Worm (Caenorhabditis elegans): ENCODE measurements around the gene Y49F6B.12.
A peak's percentile ranks its signal among the peaks of the same experiment; 100 is the strongest.

The Y49F6B.12 gene

DNA sequence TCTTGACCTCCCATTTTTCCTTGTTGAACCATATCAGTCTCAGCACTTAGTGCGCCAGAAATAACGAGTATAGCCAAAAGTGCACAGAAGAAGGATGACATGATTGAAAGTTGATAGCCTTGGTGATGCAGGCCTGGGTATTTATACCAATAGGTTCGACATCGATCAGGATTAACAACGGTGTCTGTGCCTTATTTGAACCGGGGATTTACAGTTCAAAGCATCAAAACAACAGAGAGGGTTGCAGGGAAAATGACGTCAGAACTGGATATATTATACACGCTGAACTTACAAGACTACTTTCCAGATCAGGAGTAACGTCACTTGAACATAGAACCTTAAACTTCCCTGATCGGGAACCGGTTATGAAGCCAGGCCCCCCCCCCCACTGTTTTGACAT lies at the start of gene Y49F6B.12:
Gene Y49F6B.12, minus strand, starts transcription at position 101 of the 400 bp plus-strand sequence.
- TF ChIP-seq ztf-4 (tag; optimal IDR thresholded peaks at IDR 0.05) (no peak), fkh-4 (tag; optimal IDR thresholded peaks at IDR 0.05; ENCODE audit: borderline replicate concordance) (no peak), swsn-7 (tag; optimal IDR thresholded peaks at IDR 0.05) (no peak), ceh-63 (GFP tag; optimal IDR thresholded peaks at IDR 0.05) (no peak)

DNA sequence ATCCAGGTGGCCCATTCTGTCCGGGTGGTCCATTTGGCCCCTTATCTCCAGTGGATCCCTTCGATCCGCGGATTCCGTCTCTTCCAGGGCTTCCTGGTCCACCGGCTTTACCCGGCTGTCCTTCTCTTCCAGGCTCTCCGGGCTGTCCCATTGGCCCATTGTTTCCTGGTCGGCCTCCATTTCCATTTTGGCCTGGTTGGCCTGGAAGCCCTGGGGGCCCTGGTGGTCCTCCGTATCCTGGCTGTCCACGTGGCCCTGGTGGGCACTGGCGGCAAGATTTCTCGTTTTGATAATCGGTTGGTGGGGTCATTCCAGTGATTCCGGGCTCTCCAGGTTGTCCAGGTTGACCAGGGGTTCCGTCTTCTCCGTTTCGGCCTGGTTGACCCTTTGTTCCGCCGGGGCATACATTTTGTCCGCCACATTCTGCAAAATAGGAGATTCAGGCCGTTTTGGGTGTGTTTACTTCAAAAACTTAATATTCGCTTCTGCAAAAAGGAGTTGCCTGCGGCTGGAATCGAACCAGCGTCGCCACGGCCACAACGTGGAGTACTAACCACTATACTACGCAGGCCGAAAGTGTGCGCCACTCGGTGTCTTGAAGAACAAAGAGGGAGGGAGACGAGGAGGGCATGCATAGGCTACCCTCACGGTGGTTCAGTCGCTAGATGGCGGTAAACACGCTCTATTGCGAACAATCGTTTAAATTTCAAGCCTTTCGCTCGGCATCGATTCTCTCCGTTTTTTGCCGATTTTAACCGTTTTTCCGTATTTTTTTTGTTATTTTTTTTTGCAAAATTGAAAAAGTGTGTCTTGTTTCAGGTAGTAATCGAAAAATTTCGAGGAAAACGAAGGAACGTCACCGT lies 49.0 kb upstream of the Y49F6B.12 start, which contains the start of gene W09G10.9:
Gene W09G10.9, plus strand, starts transcription at position 813 of the 863 bp plus-strand sequence.
- peak; percentile 52 for TF ChIP-seq nhr-77 (tag; optimal IDR thresholded peaks at IDR 0.05)
- peak; percentile 88 for TF ChIP-seq nhr-19 (GFP tag; conservative IDR thresholded peaks at IDR 0.05)
- TF ChIP-seq unc-130 (tag; optimal IDR thresholded peaks at IDR 0.05): peak; percentile 10
- TF ChIP-seq rnt-1 (tag; optimal IDR thresholded peaks at IDR 0.05): peak; percentile 79
- peak; percentile 38 to 53 for TF ChIP-seq efl-1 (optimal IDR thresholded peaks at IDR 0.05)
- peak; percentile 29 to 93 for TF ChIP-seq efl-1 (GFP tag; optimal IDR thresholded peaks at IDR 0.05 in 1 of 2)
- peak; percentile 41 for TF ChIP-seq C16A3.4 (tag; optimal IDR thresholded peaks at IDR 0.05)
- TF ChIP-seq ets-5 (GFP tag; IDR thresholded peaks at IDR 0.05): no peak
- TF ChIP-seq isw-1 (GFP tag; IDR thresholded peaks at IDR 0.05): peak; percentile 76
- peak; percentile 80 for TF ChIP-seq nhr-71 (tag; optimal IDR thresholded peaks at IDR 0.05)
- TF ChIP-seq fos-1 (tag; optimal IDR thresholded peaks at IDR 0.05): no peak
- no peak for TF ChIP-seq Y116A8C.19 (tag; optimal IDR thresholded peaks at IDR 0.05; ENCODE audit: borderline replicate concordance)
- no peak for TF ChIP-seq sup-37 (GFP tag; optimal IDR thresholded peaks at IDR 0.05)
- TF ChIP-seq dpl-1 (GFP tag; optimal IDR thresholded peaks at IDR 0.05): peak; percentile 8 to 47 (median 43)
- TF ChIP-seq tlp-1 (tag; optimal IDR thresholded peaks at IDR 0.05): no peak
- TF ChIP-seq C34B4.2 (tag; optimal IDR thresholded peaks at IDR 0.05): no peak
- TF ChIP-seq ztf-4 (tag; optimal IDR thresholded peaks at IDR 0.05): no peak
- peak; percentile 40 for TF ChIP-seq irx-1 (tag; optimal IDR thresholded peaks at IDR 0.05)
- TF ChIP-seq alr-1 (tag; optimal IDR thresholded peaks at IDR 0.05; ENCODE audit: borderline replicate concordance): no peak
- no peak for TF ChIP-seq ceh-90 (tag; optimal IDR thresholded peaks at IDR 0.05)
- no peak for TF ChIP-seq ces-1 (GFP tag; optimal IDR thresholded peaks at IDR 0.05)
- peak; percentile 46 to 63 (median 62) for TF ChIP-seq ceh-82 (tag; optimal IDR thresholded peaks at IDR 0.05)
- peak; percentile 54 for TF ChIP-seq egl-13 (tag; optimal IDR thresholded peaks at IDR 0.05)
- TF ChIP-seq lin-13 (GFP tag; optimal IDR thresholded peaks at IDR 0.05): peak; percentile 32
- peak; percentile 34; the same call in 1 of the 2 replicates for TF ChIP-seq grh-1 (GFP tag; IDR thresholded peaks at IDR 0.05)
- peak in 1 of 2 experiments; percentile 61 for TF ChIP-seq mdl-1 (tag; optimal IDR thresholded peaks at IDR 0.05)
- TF ChIP-seq hlh-17 (GFP tag; optimal IDR thresholded peaks at IDR 0.05; ENCODE audit: borderline replicate concordance): no peak
- peak; percentile 27 for TF ChIP-seq snpc-4 (tag; optimal IDR thresholded peaks at IDR 0.05)
- TF ChIP-seq blmp-1 (tag; optimal IDR thresholded peaks at IDR 0.05): no peak
- TF ChIP-seq zag-1 (tag; optimal IDR thresholded peaks at IDR 0.05): no peak
- peak; percentile 78 for TF ChIP-seq nhr-20 (tag; optimal IDR thresholded peaks at IDR 0.05)
- TF ChIP-seq snu-23 (GFP tag; optimal IDR thresholded peaks at IDR 0.05): peak; percentile 83
- TF ChIP-seq xbp-1 (tag; optimal IDR thresholded peaks at IDR 0.05): peak; percentile 72
- peak; percentile 22 to 69 for TF ChIP-seq lin-35 (GFP tag; optimal IDR thresholded peaks at IDR 0.05)
- TF ChIP-seq lin-39 (tag; optimal IDR thresholded peaks at IDR 0.05): no peak
- TF ChIP-seq pqm-1 (tag; optimal IDR thresholded peaks at IDR 0.05): no peak
- TF ChIP-seq nhr-28 (tag; optimal IDR thresholded peaks at IDR 0.05): no peak
- peak; percentile 66 for TF ChIP-seq tbx-2 (tag; optimal IDR thresholded peaks at IDR 0.05)
- peak; percentile 75 for TF ChIP-seq mab-9 (GFP tag; IDR thresholded peaks at IDR 0.05)
- TF ChIP-seq C04F5.9 (tag; optimal IDR thresholded peaks at IDR 0.05): no peak
- TF ChIP-seq dsc-1 (tag; optimal IDR thresholded peaks at IDR 0.05): peak; percentile 77
- peak; percentile 71 for TF ChIP-seq swsn-7 (tag; optimal IDR thresholded peaks at IDR 0.05)
- TF ChIP-seq aha-1 (tag; optimal IDR thresholded peaks at IDR 0.05): no peak
- TF ChIP-seq nhr-237 (tag; optimal IDR thresholded peaks at IDR 0.05): no peak
- peak; percentile 23 for TF ChIP-seq elt-2 (tag; optimal IDR thresholded peaks at IDR 0.05)
- TF ChIP-seq ceh-88 (GFP tag; IDR thresholded peaks at IDR 0.05): peak; percentile 73
- peak; percentile 84 for TF ChIP-seq nhr-47 (tag; optimal IDR thresholded peaks at IDR 0.05)

All from whole organism, L1 larva.